Fruit fly (Drosophila melanogaster) whole organism, wandering third instar larva: ENCODE results near the gene IntS6.

Experiments used
- fru ChIP-seq: fragments of 200-800 bp; sonication (Bioruptor generic); optimal IDR thresholded peaks from 3 replicates; lab custom pipeline; 2016; ENCODE audit warnings: missing biosample characterization, mild to moderate bottlenecking, missing genetic modification characterization
- h ChIP-seq: fragments of 200-800 bp; sonication (Bioruptor generic); optimal IDR thresholded peaks from 3 replicates; lab custom pipeline; 2016; ENCODE audit warnings: missing biosample characterization, mild to moderate bottlenecking, missing genetic modification characterization
- usp ChIP-seq: fragments of >200 bp; optimal IDR thresholded peaks from 2 replicates; lab custom pipeline; 2017; ENCODE audit warnings: missing biosample characterization, missing genetic modification characterization

- TF ChIP-seq usp (GFP tag; lab: Kevin White, UChicago), result no peak
- peak; percentile 99 for TF ChIP-seq h (GFP tag; lab: Kevin White, UChicago)
- peak; percentile 99 for TF ChIP-seq fru (GFP tag; lab: Kevin White, UChicago)
Observed at dm6 chrX:5754837-5755828, 8.1 kb upstream of the IntS6 start, which contains the start of the genes lin-52 and CG15771.
